Worm (Caenorhabditis elegans): ENCODE results near the gene fbxa-24.

- TF ChIP-seq snpc-4 (tag; optimal IDR thresholded peaks at IDR 0.05) (no peak), nhr-11 (tag; optimal IDR thresholded peaks at IDR 0.05) (no peak), F26F4.8 (GFP tag; conservative IDR thresholded peaks at IDR 0.05) (no peak), Y5F2A.4 (GFP tag; optimal IDR thresholded peaks at IDR 0.05) (no peak), zag-1 (tag; optimal IDR thresholded peaks at IDR 0.05) (no peak), pha-4 (GFP tag; IDR thresholded peaks at IDR 0.05) (no peak), pha-4 (tag; optimal IDR thresholded peaks at IDR 0.05) (no peak), ama-1 (optimal IDR thresholded peaks at IDR 0.05) (no peak)
Measured at ce11 chrII:3850655-3851054, 34.3 kb downstream of the fbxa-24 start, which contains the start of gene nhr-72.

Data from whole organism, L4 larva.